Fruit fly (Drosophila melanogaster) whole organism, embryonic: ENCODE data around the gene CG3342.

Source experiments
- Abd-B ChIP-seq: fragments of 200-800 bp; sonication (Bioruptor generic); optimal IDR thresholded peaks from 2 replicates; lab custom pipeline; 2018; ENCODE audit warnings: missing biosample characterization, mild to moderate bottlenecking, missing genetic modification characterization, moderate library complexity
- Awh ChIP-seq: fragments of 200-800 bp; sonication (Bioruptor generic); IDR thresholded peaks from 2 replicates; pipeline ENCODE4, ENCODE4 v1.3.6; 2022; ENCODE audit warnings: missing biosample characterization, missing genetic modification characterization
- CG10321 ChIP-seq: fragments of 200-800 bp; sonication (Bioruptor generic); IDR thresholded peaks from 2 replicates; pipeline ENCODE4 v1.3.6; 2022; ENCODE audit warnings: missing biosample characterization, missing genetic modification characterization
- CG11247 ChIP-seq: fragments of 200-800 bp; sonication (Bioruptor generic); IDR thresholded peaks from 2 replicates; pipeline ENCODE4 v1.3.6; 2022; ENCODE audit warnings: missing biosample characterization, missing genetic modification characterization
- CG11456 ChIP-seq: fragments of 200-800 bp; sonication (Bioruptor generic); IDR thresholded peaks from 3 replicates; pipeline ENCODE4 v1.3.6; 2022; ENCODE audit warnings: missing biosample characterization, missing genetic modification characterization
- CG11504 ChIP-seq: fragments of 200-800 bp; sonication (Bioruptor generic); optimal IDR thresholded peaks from 3 replicates; lab custom pipeline; 2019; ENCODE audit warnings: missing biosample characterization, mild to moderate bottlenecking, missing genetic modification characterization, moderate library complexity
- CG17328 ChIP-seq: fragments of 200-800 bp; sonication (Bioruptor generic); IDR thresholded peaks from 2 replicates; pipeline ENCODE4 v1.3.6; 2022; ENCODE audit warnings: missing biosample characterization, missing genetic modification characterization
- CG18011 ChIP-seq: fragments of 200-800 bp; sonication (Bioruptor generic); optimal IDR thresholded peaks from 2 replicates; lab custom pipeline; 2017; ENCODE audit warnings: missing biosample characterization, missing genetic modification characterization, mild to moderate bottlenecking, moderate library complexity, missing genotype
- CG1832 ChIP-seq: fragments of 200-800 bp; sonication (Bioruptor generic); optimal IDR thresholded peaks from 2 replicates; lab custom pipeline; 2017; ENCODE audit warnings: missing biosample characterization, mild to moderate bottlenecking, missing genetic modification characterization, inconsistent platforms
- CG2120 ChIP-seq: fragments of 200-800 bp; sonication (Bioruptor generic); optimal IDR thresholded peaks from 3 replicates; lab custom pipeline; 2016; ENCODE audit warnings: missing biosample characterization, missing genetic modification characterization
- CG34224 ChIP-seq: fragments of 200-800 bp; sonication (Bioruptor generic); IDR thresholded peaks from 3 replicates; pipeline ENCODE4 v1.3.6; 2022; ENCODE audit warnings: missing biosample characterization, missing genetic modification characterization; ENCODE audit not compliant: partially characterized antibody
- CG4404 ChIP-seq: fragments of 200-800 bp; sonication (Bioruptor generic); IDR thresholded peaks from 2 replicates; pipeline ENCODE4 v1.3.6; 2022; ENCODE audit warnings: missing biosample characterization, missing genetic modification characterization
- CG4424 ChIP-seq: fragments of 200-800 bp; sonication (Bioruptor generic); optimal IDR thresholded peaks from 3 replicates; lab custom pipeline; 2016; ENCODE audit warnings: missing biosample characterization, missing genetic modification characterization
- CG7271 ChIP-seq: fragments of 200-800 bp; sonication (Bioruptor generic); optimal IDR thresholded peaks from 2 replicates; lab custom pipeline; 2018; ENCODE audit warnings: missing biosample characterization, mild to moderate bottlenecking, missing genetic modification characterization, moderate library complexity
- CG7839 ChIP-seq: fragments of 200-800 bp; sonication (Bioruptor generic); optimal IDR thresholded peaks from 3 replicates; lab custom pipeline; 2018; ENCODE audit warnings: missing biosample characterization, mild to moderate bottlenecking, missing genetic modification characterization, moderate library complexity
- CG8089 ChIP-seq: fragments of 200-800 bp; sonication (Bioruptor generic); optimal IDR thresholded peaks from 3 replicates; lab custom pipeline; 2016; ENCODE audit warnings: missing biosample characterization, missing genetic modification characterization
- CG9609 ChIP-seq: fragments of 200-800 bp; sonication (Bioruptor generic); optimal IDR thresholded peaks from 3 replicates; lab custom pipeline; 2016; ENCODE audit warnings: missing biosample characterization, missing genetic modification characterization
- D19B ChIP-seq: fragments of 200-800 bp; sonication (Bioruptor generic); optimal IDR thresholded peaks from 2 replicates; lab custom pipeline; 2017; ENCODE audit warnings: missing biosample characterization, mild to moderate bottlenecking, missing genetic modification characterization
- Dbx ChIP-seq: fragments of 200-800 bp; sonication (Bioruptor generic); IDR thresholded peaks from 3 replicates; pipeline ENCODE4 v1.3.6; 2022; ENCODE audit warnings: missing biosample characterization, missing genetic modification characterization
- Dfd ChIP-seq, 2 experiments: fragments of >200 bp; optimal IDR thresholded peaks; 2 replicates each; lab custom pipeline; 2017; ENCODE audit warnings: missing biosample characterization in 2 of 2, missing genetic modification characterization in 2 of 2
- Dip3 ChIP-seq: fragments of 200-800 bp; sonication (Bioruptor generic); optimal IDR thresholded peaks from 3 replicates; lab custom pipeline; 2016; ENCODE audit warnings: missing biosample characterization, missing genetic modification characterization
- Dref ChIP-seq: fragments of 200-800 bp; sonication (Bioruptor generic); IDR thresholded peaks from 2 replicates; pipeline ENCODE4 v1.3.6; 2022; ENCODE audit warnings: missing biosample characterization, missing genetic modification characterization
- Elba2 ChIP-seq: fragments of 200-800 bp; sonication (Bioruptor generic); optimal IDR thresholded peaks from 3 replicates; lab custom pipeline; 2016; ENCODE audit warnings: missing biosample characterization, missing genetic modification characterization
- HLH3B ChIP-seq: fragments of 200-800 bp; sonication (Bioruptor generic); IDR thresholded peaks from 2 replicates; pipeline ENCODE4 v1.3.6; 2022; ENCODE audit warnings: missing biosample characterization, missing genetic modification characterization
- Mrtf ChIP-seq: fragments of 200-800 bp; sonication (Bioruptor generic); IDR thresholded peaks from 3 replicates; pipeline ENCODE4 v1.3.6; 2022; ENCODE audit warnings: missing biosample characterization, missing genetic modification characterization
- NFAT ChIP-seq: fragments of 200-800 bp; sonication (Bioruptor generic); IDR thresholded peaks from 2 replicates; pipeline ENCODE4 v1.3.6; 2022; ENCODE audit warnings: missing biosample characterization, missing genetic modification characterization
- Neu2 ChIP-seq: fragments of 200-800 bp; sonication (Bioruptor generic); optimal IDR thresholded peaks from 3 replicates; lab custom pipeline; 2016; ENCODE audit warnings: missing biosample characterization, missing genetic modification characterization, borderline replicate concordance
- Opbp ChIP-seq: fragments of 200-800 bp; sonication (Bioruptor generic); IDR thresholded peaks from 3 replicates; pipeline ENCODE4 v1.3.6; 2022; ENCODE audit warnings: missing biosample characterization, missing genetic modification characterization; ENCODE audit not compliant: partially characterized antibody
- Sin3A ChIP-seq: fragments of >200 bp; optimal IDR thresholded peaks from 2 replicates; lab custom pipeline; 2018
- Trl ChIP-seq, 3 experiments: fragments of >200 bp in 2 of 3; fragments of 200-800 bp in 1 of 3; sonication (Bioruptor generic) in 1 of 3; optimal IDR thresholded peaks; 2 replicates in 1 of 3; 3 replicates in 2 of 3; lab custom pipeline; 2016 to 2017; ENCODE audit warnings: missing biosample characterization in 1 of 3, missing genetic modification characterization in 1 of 3
- btn ChIP-seq: fragments of 200-800 bp; sonication (Bioruptor generic); optimal IDR thresholded peaks from 2 replicates; lab custom pipeline; 2016; ENCODE audit warnings: missing biosample characterization, missing genetic modification characterization
- disco-r ChIP-seq: fragments of 200-800 bp; sonication (Bioruptor generic); optimal IDR thresholded peaks from 2 replicates; lab custom pipeline; 2016; ENCODE audit warnings: missing biosample characterization, missing genetic modification characterization
- dmrt99B ChIP-seq: fragments of 200-800 bp; sonication (Bioruptor generic); optimal IDR thresholded peaks from 2 replicates; lab custom pipeline; 2018; ENCODE audit warnings: missing biosample characterization, mild to moderate bottlenecking, missing genetic modification characterization, moderate library complexity
- dysf ChIP-seq: fragments of 200-800 bp; sonication (Bioruptor generic); IDR thresholded peaks from 3 replicates; pipeline ENCODE4 v1.3.6; 2022; ENCODE audit warnings: missing biosample characterization, missing genetic modification characterization
- ewg ChIP-seq: fragments of 200-800 bp; sonication (Bioruptor generic); optimal IDR thresholded peaks from 3 replicates; lab custom pipeline; 2017; ENCODE audit warnings: mild to moderate bottlenecking, missing biosample characterization, missing genetic modification reagents, missing genetic modification characterization
- fd102C ChIP-seq: fragments of 200-800 bp; sonication (Bioruptor generic); optimal IDR thresholded peaks from 2 replicates; lab custom pipeline; 2018; ENCODE audit warnings: missing biosample characterization, mild to moderate bottlenecking, missing genetic modification characterization, moderate library complexity
- fd64A ChIP-seq: fragments of 200-800 bp; sonication (Bioruptor generic); optimal IDR thresholded peaks from 3 replicates; lab custom pipeline; 2018; ENCODE audit warnings: missing biosample characterization, mild to moderate bottlenecking, missing genetic modification characterization
- gem ChIP-seq: fragments of 200-800 bp; sonication (Bioruptor generic); optimal IDR thresholded peaks from 2 replicates; lab custom pipeline; 2019; ENCODE audit warnings: missing biosample characterization, mild to moderate bottlenecking, missing genetic modification characterization, moderate library complexity
- grn ChIP-seq: fragments of 200-800 bp; sonication (Bioruptor generic); optimal IDR thresholded peaks from 3 replicates; lab custom pipeline; 2017; ENCODE audit warnings: missing biosample characterization, missing genetic modification characterization
- her ChIP-seq: fragments of 200-800 bp; sonication (Bioruptor generic); optimal IDR thresholded peaks from 2 replicates; lab custom pipeline; 2016; ENCODE audit warnings: missing biosample characterization, missing genetic modification characterization
- insv ChIP-seq, 2 experiments: fragments of 200-800 bp; sonication (Bioruptor generic); optimal IDR thresholded peaks; 3 replicates each; lab custom pipeline; 2016 to 2018; ENCODE audit warnings: missing biosample characterization in 2 of 2, missing genetic modification characterization in 2 of 2
- inv ChIP-seq: fragments of 200-800 bp; sonication (Bioruptor generic); IDR thresholded peaks from 2 replicates; pipeline ENCODE4 v1.3.6; 2022; ENCODE audit warnings: missing biosample characterization, missing genetic modification characterization; ENCODE audit not compliant: partially characterized antibody
- lilli ChIP-seq: fragments of 200-800 bp; sonication (Bioruptor generic); optimal IDR thresholded peaks from 3 replicates; lab custom pipeline; 2016; ENCODE audit warnings: missing biosample characterization, missing genetic modification characterization
- nerfin-2 ChIP-seq: fragments of 200-800 bp; sonication (Bioruptor generic); IDR thresholded peaks from 2 replicates; pipeline ENCODE4 v1.3.6; 2022; ENCODE audit warnings: missing biosample characterization, missing genetic modification characterization; ENCODE audit not compliant: partially characterized antibody
- oc ChIP-seq: fragments of 200-800 bp; sonication (Bioruptor generic); optimal IDR thresholded peaks from 2 replicates; lab custom pipeline; 2018; ENCODE audit warnings: missing biosample characterization, mild to moderate bottlenecking, missing genetic modification characterization, moderate library complexity
- pho ChIP-seq: fragments of 200-800 bp; sonication (Bioruptor generic); optimal IDR thresholded peaks from 2 replicates; lab custom pipeline; 2016; ENCODE audit warnings: missing biosample characterization, missing genetic modification characterization
- ro ChIP-seq: fragments of 200-800 bp; sonication (Bioruptor generic); IDR thresholded peaks from 2 replicates; pipeline ENCODE4 v1.3.6; 2022; ENCODE audit warnings: missing biosample characterization, missing genetic modification characterization
- so ChIP-seq: fragments of 200-800 bp; sonication (Bioruptor generic); IDR thresholded peaks from 3 replicates; pipeline ENCODE4 v1.3.6; 2022; ENCODE audit warnings: missing biosample characterization, missing genetic modification characterization
- sr ChIP-seq: fragments of 200-800 bp; sonication (Bioruptor generic); IDR thresholded peaks from 3 replicates; pipeline ENCODE4 v1.3.6; 2022; ENCODE audit warnings: missing biosample characterization, missing genetic modification characterization
- tin ChIP-seq: fragments of 200-800 bp; sonication (Bioruptor generic); optimal IDR thresholded peaks from 3 replicates; lab custom pipeline; 2016; ENCODE audit warnings: missing biosample characterization, missing genetic modification characterization
- ttk ChIP-seq: fragments of 200-800 bp; sonication (Bioruptor generic); IDR thresholded peaks from 2 replicates; pipeline ENCODE4 v2.1.2; 2022; ENCODE audit warnings: missing biosample characterization, missing genetic modification characterization

CG3342 gene

DNA sequence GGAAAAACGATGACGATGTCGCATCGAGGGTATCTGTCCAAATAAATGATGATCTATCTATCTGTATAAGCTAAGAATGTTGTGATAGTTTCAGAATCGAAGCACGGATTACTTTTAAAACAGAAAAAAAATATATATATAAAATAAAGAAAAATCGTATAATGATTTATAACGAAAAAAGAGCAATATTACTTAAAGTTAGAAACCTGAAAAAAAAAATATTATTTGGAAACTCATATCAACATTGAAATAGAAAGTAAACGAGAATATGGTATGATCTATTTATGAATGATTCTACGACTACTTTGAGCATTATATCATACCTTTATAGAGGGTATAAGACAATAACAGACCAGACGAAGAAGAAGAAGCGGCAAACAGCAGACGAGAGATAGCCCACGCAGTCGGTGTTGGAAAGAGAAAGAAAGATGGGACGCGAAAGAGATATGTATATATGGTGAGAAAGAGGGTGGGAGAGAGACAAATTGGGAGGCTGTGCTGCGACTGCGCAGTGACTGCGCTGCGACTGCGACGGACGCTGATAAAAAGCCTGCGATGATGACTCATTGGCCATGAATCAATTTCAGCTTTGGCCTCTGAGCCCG, 16.0 kb upstream of the CG3342 start (continued):
- TF ChIP-seq Dip3 (GFP tag; lab: Kevin White, UChicago) = no peak
- TF ChIP-seq her = no peak
- no peak for TF ChIP-seq Mrtf (GFP tag; lab: Robert Waterston, UW)
- no peak for TF ChIP-seq HLH3B (GFP tag; lab: Robert Waterston, UW)
- peak; percentile 54 for TF ChIP-seq D19B
- TF ChIP-seq CG4424 = no peak
- TF ChIP-seq Dbx = no peak
- no peak for TF ChIP-seq Dref (GFP tag; lab: Robert Waterston, UW)
- TF ChIP-seq CG9609 (GFP tag; lab: Kevin White, UChicago) = no peak
- TF ChIP-seq CG17328 = no peak
- no peak for TF ChIP-seq pho (GFP tag; lab: Kevin White, UChicago)
- peak; percentile 73 for TF ChIP-seq CG1832 (GFP tag; lab: Kevin White, UChicago)
- TF ChIP-seq oc (tag; lab: Kevin White, UChicago) = no peak
- peak; percentile 33 for TF ChIP-seq CG7839 (tag; lab: Kevin White, UChicago)
- peak; percentile 42 for TF ChIP-seq CG10321 (GFP tag; lab: Robert Waterston, UW)
- no peak for TF ChIP-seq disco-r (GFP tag; lab: Kevin White, UChicago)
- TF ChIP-seq ttk (GFP tag; lab: Robert Waterston, UW) = no peak
- TF ChIP-seq so (GFP tag; lab: Robert Waterston, UW) = no peak
- TF ChIP-seq Elba2 = no peak
- TF ChIP-seq fd64A = no peak
- no peak for TF ChIP-seq dysf (GFP tag; lab: Robert Waterston, UW)
- peak; percentile 18 for TF ChIP-seq ewg
- TF ChIP-seq Sin3A (lab: Kevin White, UChicago) = no peak
- TF ChIP-seq tin (GFP tag; lab: Kevin White, UChicago) = no peak
- no peak for TF ChIP-seq inv (GFP tag; lab: Robert Waterston, UW)
- no peak for TF ChIP-seq gem
- no peak for TF ChIP-seq ro (GFP tag; lab: Robert Waterston, UW)
- TF ChIP-seq lilli (GFP tag; lab: Kevin White, UChicago) = no peak
- peak; percentile 25 for TF ChIP-seq CG11504 (tag; lab: Kevin White, UChicago)
- no peak for TF ChIP-seq CG18011
- TF ChIP-seq CG8089 (GFP tag; lab: Kevin White, UChicago) = no peak
- TF ChIP-seq sr (GFP tag; lab: Robert Waterston, UW) = peak; percentile 76; the same call in 2 of the 3 replicates
- TF ChIP-seq Dfd (GFP tag; optimal IDR thresholded peaks at IDR 0.05; lab: Kevin White, UChicago) = no peak
- TF ChIP-seq CG2120 (GFP tag; lab: Kevin White, UChicago) = no peak
- TF ChIP-seq CG7271 (tag; lab: Kevin White, UChicago) = no peak
- TF ChIP-seq fd102C (GFP tag; lab: Kevin White, UChicago) = no peak
- TF ChIP-seq dmrt99B (tag; lab: Kevin White, UChicago) = peak; percentile 51
- no peak for TF ChIP-seq grn (GFP tag; lab: Kevin White, UChicago)
- TF ChIP-seq btn (GFP tag; lab: Kevin White, UChicago) = no peak
- TF ChIP-seq Neu2 (GFP tag; lab: Kevin White, UChicago) = no peak
- no peak for TF ChIP-seq CG34224 (GFP tag; lab: Robert Waterston, UW)
- TF ChIP-seq Abd-B (GFP tag; lab: Kevin White, UChicago) = peak; percentile 42
- TF ChIP-seq Trl (optimal IDR thresholded peaks at IDR 0.05; lab: Kevin White, UChicago) = peak; percentile 16 to 26
- no peak for TF ChIP-seq Trl (GFP tag; optimal IDR thresholded peaks at IDR 0.05; lab: Kevin White, UChicago)
- no peak for TF ChIP-seq Opbp
- no peak for TF ChIP-seq CG4404 (GFP tag; lab: Robert Waterston, UW)
- no peak for TF ChIP-seq CG11247 (GFP tag; lab: Robert Waterston, UW)
- TF ChIP-seq NFAT = no peak
- no peak for TF ChIP-seq nerfin-2 (GFP tag; lab: Robert Waterston, UW)
- no peak for TF ChIP-seq CG11456 (GFP tag; lab: Robert Waterston, UW)
- no peak for TF ChIP-seq Awh
- TF ChIP-seq insv (GFP tag; optimal IDR thresholded peaks at IDR 0.05; lab: Kevin White, UChicago) = no peak
